Fruit fly (Drosophila melanogaster) whole organism, embryonic: ENCODE measurements around the gene Nf-YA.
A peak's percentile ranks its signal among the peaks of the same experiment; 100 is the strongest.

Experiments used
- Atf-2 ChIP-seq: fragments of 200-800 bp; sonication (Bioruptor generic); optimal IDR thresholded peaks from 2 replicates; lab custom pipeline; 2016; ENCODE audit warnings: missing biosample characterization, missing genetic modification characterization
- CG10431 ChIP-seq: fragments of 200-800 bp; sonication (Bioruptor generic); optimal IDR thresholded peaks from 3 replicates; lab custom pipeline; 2018; ENCODE audit warnings: missing biosample characterization, mild to moderate bottlenecking, missing genetic modification characterization
- CG10979 ChIP-seq: fragments of 200-800 bp; sonication (Bioruptor generic); optimal IDR thresholded peaks from 2 replicates; lab custom pipeline; 2018; ENCODE audit warnings: missing biosample characterization, mild to moderate bottlenecking, missing genetic modification characterization, moderate library complexity
- CG11504 ChIP-seq: fragments of 200-800 bp; sonication (Bioruptor generic); optimal IDR thresholded peaks from 3 replicates; lab custom pipeline; 2019; ENCODE audit warnings: missing biosample characterization, mild to moderate bottlenecking, missing genetic modification characterization, moderate library complexity
- CG13624 ChIP-seq: fragments of 200-800 bp; sonication (Bioruptor generic); optimal IDR thresholded peaks from 2 replicates; lab custom pipeline; 2016; ENCODE audit warnings: missing biosample characterization, missing genetic modification characterization
- CG14860 ChIP-seq: fragments of 200-800 bp; sonication (Bioruptor generic); IDR thresholded peaks from 3 replicates; pipeline ENCODE4 v1.3.6; 2022; ENCODE audit warnings: missing biosample characterization, missing genetic modification characterization; ENCODE audit not compliant: partially characterized antibody
- CG16863 ChIP-seq: fragments of 200-800 bp; sonication (Bioruptor generic); optimal IDR thresholded peaks from 3 replicates; lab custom pipeline; 2016; ENCODE audit warnings: missing biosample characterization, missing genetic modification characterization
- CG17912 ChIP-seq: fragments of 200-800 bp; sonication (Bioruptor generic); optimal IDR thresholded peaks from 2 replicates; lab custom pipeline; 2018; ENCODE audit warnings: missing biosample characterization, mild to moderate bottlenecking, missing genetic modification characterization
- CG18262 ChIP-seq: fragments of 200-800 bp; optimal IDR thresholded peaks from 3 replicates; lab custom pipeline; 2019; ENCODE audit warnings: missing biosample characterization, mild to moderate bottlenecking, missing genetic modification characterization, moderate library complexity
- CG2116 ChIP-seq: fragments of 200-800 bp; sonication (Bioruptor generic); optimal IDR thresholded peaks from 3 replicates; lab custom pipeline; 2018; ENCODE audit warnings: missing biosample characterization, mild to moderate bottlenecking, missing genetic modification characterization
- CG2120 ChIP-seq: fragments of 200-800 bp; sonication (Bioruptor generic); optimal IDR thresholded peaks from 3 replicates; lab custom pipeline; 2016; ENCODE audit warnings: missing biosample characterization, missing genetic modification characterization
- CG2202 ChIP-seq: fragments of 200-800 bp; sonication (Bioruptor generic); optimal IDR thresholded peaks from 2 replicates; lab custom pipeline; 2018; ENCODE audit warnings: missing biosample characterization, mild to moderate bottlenecking, missing genetic modification characterization
- CG2875 ChIP-seq: fragments of 200-800 bp; sonication (Bioruptor generic); optimal IDR thresholded peaks from 2 replicates; lab custom pipeline; 2017; ENCODE audit warnings: missing biosample characterization, mild to moderate bottlenecking, missing genetic modification characterization, missing genetic modification reagents
- CG30403 ChIP-seq: fragments of 200-800 bp; sonication (Bioruptor generic); optimal IDR thresholded peaks from 3 replicates; lab custom pipeline; 2016; ENCODE audit warnings: missing biosample characterization, missing genetic modification characterization
- CG3838 ChIP-seq: fragments of 200-800 bp; sonication (Bioruptor generic); optimal IDR thresholded peaks from 3 replicates; lab custom pipeline; 2016; ENCODE audit warnings: missing biosample characterization, missing genetic modification characterization
- CG3995 ChIP-seq: fragments of 200-800 bp; sonication (Bioruptor generic); optimal IDR thresholded peaks from 3 replicates; lab custom pipeline; 2016; ENCODE audit warnings: missing biosample characterization, missing genetic modification characterization
- CG7556 ChIP-seq: fragments of 200-800 bp; sonication (Bioruptor generic); optimal IDR thresholded peaks from 2 replicates; lab custom pipeline; 2017; ENCODE audit warnings: missing biosample characterization, mild to moderate bottlenecking, missing genetic modification characterization
- CG8089 ChIP-seq: fragments of 200-800 bp; sonication (Bioruptor generic); optimal IDR thresholded peaks from 3 replicates; lab custom pipeline; 2016; ENCODE audit warnings: missing biosample characterization, missing genetic modification characterization
- CG8765 ChIP-seq: fragments of 200-800 bp; sonication (Bioruptor generic); IDR thresholded peaks from 2 replicates; pipeline ENCODE4 v1.3.6; 2022; ENCODE audit warnings: missing biosample characterization, missing genetic modification characterization
- CG9727 ChIP-seq: fragments of 200-800 bp; sonication (Bioruptor generic); optimal IDR thresholded peaks from 3 replicates; lab custom pipeline; 2017; ENCODE audit warnings: missing biosample characterization, mild to moderate bottlenecking, missing genetic modification characterization
- GATAe ChIP-seq: fragments of 200-800 bp; sonication (Bioruptor generic); conservative IDR thresholded peaks from 2 replicates; pipeline ENCODE4 v1.3.6; 2022; ENCODE audit warnings: missing biosample characterization, missing genetic modification characterization
- HLH3B ChIP-seq: fragments of 200-800 bp; sonication (Bioruptor generic); IDR thresholded peaks from 2 replicates; pipeline ENCODE4 v1.3.6; 2022; ENCODE audit warnings: missing biosample characterization, missing genetic modification characterization
- Hey ChIP-seq: fragments of 200-800 bp; sonication (Bioruptor generic); optimal IDR thresholded peaks from 3 replicates; lab custom pipeline; 2018; ENCODE audit warnings: missing biosample characterization, mild to moderate bottlenecking, missing genetic modification characterization
- Lim3 ChIP-seq: fragments of 200-800 bp; sonication (Bioruptor generic); IDR thresholded peaks from 2 replicates; pipeline ENCODE4 v1.3.6; 2022; ENCODE audit warnings: missing biosample characterization, missing genetic modification characterization
- NfI ChIP-seq: fragments of 200-800 bp; sonication (Bioruptor generic); optimal IDR thresholded peaks from 3 replicates; lab custom pipeline; 2018; ENCODE audit warnings: missing biosample characterization, mild to moderate bottlenecking, missing genetic modification characterization, moderate library complexity
- Oaz ChIP-seq: fragments of 200-800 bp; sonication (Bioruptor generic); IDR thresholded peaks from 2 replicates; pipeline ENCODE4 v1.3.6; 2022; ENCODE audit warnings: missing biosample characterization, missing genetic modification characterization
- Sox100B ChIP-seq: fragments of 200-800 bp; sonication (Bioruptor generic); optimal IDR thresholded peaks from 3 replicates; lab custom pipeline; 2018; ENCODE audit warnings: missing biosample characterization, mild to moderate bottlenecking, missing genetic modification characterization
- Ssrp ChIP-seq: fragments of 200-800 bp; sonication (Bioruptor generic); optimal IDR thresholded peaks from 2 replicates; lab custom pipeline; 2018; ENCODE audit warnings: missing biosample characterization, mild to moderate bottlenecking, missing genetic modification characterization, moderate library complexity
- aop ChIP-seq: fragments of 200-800 bp; sonication (Bioruptor generic); IDR thresholded peaks from 2 replicates; pipeline ENCODE4 v1.3.6; 2022; ENCODE audit warnings: missing biosample characterization, missing genetic modification characterization
- az2 ChIP-seq: fragments of 200-800 bp; sonication (Bioruptor generic); optimal IDR thresholded peaks from 3 replicates; lab custom pipeline; 2016; ENCODE audit warnings: missing biosample characterization, missing genetic modification characterization
- chinmo ChIP-seq: fragments of 200-800 bp; sonication (Bioruptor generic); IDR thresholded peaks from 4 replicates; pipeline ENCODE4 v1.3.6; 2022; ENCODE audit warnings: missing biosample characterization, missing genetic modification characterization; ENCODE audit not compliant: partially characterized antibody
- chm ChIP-seq: fragments of 200-800 bp; sonication (Bioruptor generic); IDR thresholded peaks from 2 replicates; pipeline ENCODE4 v1.3.6; 2022; ENCODE audit warnings: missing biosample characterization, missing genetic modification characterization
- ci ChIP-seq: fragments of 200-800 bp; sonication (Bioruptor generic); IDR thresholded peaks from 3 replicates; pipeline ENCODE4 v1.3.6; 2022; ENCODE audit warnings: missing biosample characterization, missing genetic modification characterization
- croc ChIP-seq: fragments of 200-800 bp; sonication (Bioruptor generic); conservative IDR thresholded peaks from 3 replicates; pipeline ENCODE4 v1.3.6; 2022; ENCODE audit warnings: missing biosample characterization, missing genetic modification characterization
- danr ChIP-seq: fragments of 200-800 bp; sonication (Bioruptor generic); IDR thresholded peaks from 2 replicates; pipeline ENCODE4 v1.3.6; 2022; ENCODE audit warnings: missing biosample characterization, missing genetic modification characterization
- dimm ChIP-seq: fragments of 200-800 bp; sonication (Bioruptor generic); IDR thresholded peaks from 2 replicates; pipeline ENCODE4 v1.3.6; 2022; ENCODE audit warnings: missing biosample characterization, missing genetic modification characterization
- dm ChIP-seq: fragments of 200-800 bp; sonication (Bioruptor generic); optimal IDR thresholded peaks from 3 replicates; lab custom pipeline; 2016; ENCODE audit warnings: missing biosample characterization, missing genetic modification characterization
- gt ChIP-seq: fragments of 200-800 bp; sonication (Bioruptor generic); IDR thresholded peaks from 2 replicates; pipeline ENCODE4 v1.3.6; 2022; ENCODE audit warnings: missing biosample characterization, missing genetic modification characterization
- her ChIP-seq: fragments of 200-800 bp; sonication (Bioruptor generic); optimal IDR thresholded peaks from 2 replicates; lab custom pipeline; 2016; ENCODE audit warnings: missing biosample characterization, missing genetic modification characterization
- knrl ChIP-seq: fragments of 200-800 bp; sonication (Bioruptor generic); IDR thresholded peaks from 3 replicates; pipeline ENCODE4 v1.3.6; 2022; ENCODE audit warnings: missing biosample characterization, missing genetic modification characterization; ENCODE audit not compliant: partially characterized antibody
- lab ChIP-seq: fragments of 200-800 bp; sonication (Bioruptor generic); optimal IDR thresholded peaks from 3 replicates; lab custom pipeline; 2017; ENCODE audit warnings: missing biosample characterization, missing genetic modification characterization, mild to moderate bottlenecking, moderate library complexity, missing genetic modification reagents
- luna ChIP-seq: fragments of 200-800 bp; sonication (Bioruptor generic); optimal IDR thresholded peaks from 2 replicates; lab custom pipeline; 2016; ENCODE audit warnings: missing biosample characterization, missing genetic modification characterization
- nmo ChIP-seq: fragments of 200-800 bp; sonication (Bioruptor generic); optimal IDR thresholded peaks from 2 replicates; lab custom pipeline; 2018; ENCODE audit warnings: missing biosample characterization, mild to moderate bottlenecking, missing genetic modification characterization, moderate library complexity
- odd ChIP-seq: fragments of 200-800 bp; sonication (Bioruptor generic); optimal IDR thresholded peaks from 2 replicates; lab custom pipeline; 2017; ENCODE audit warnings: missing biosample characterization, mild to moderate bottlenecking, missing genetic modification characterization
- pan ChIP-seq, 4 experiments: fragments of >200 bp in 3 of 4; fragments of 200-800 bp in 1 of 4; sonication (Bioruptor generic) in 1 of 4; optimal IDR thresholded peaks in 3 of 4; IDR thresholded peaks in 1 of 4; 2 replicates each; pipeline versions ENCODE4 v1.3.6 to Lab custom; 2017 to 2022; ENCODE audit warnings: missing biosample characterization in 2 of 4, missing genetic modification characterization in 2 of 4, mixed read lengths in 1 of 4
- sd ChIP-seq: fragments of 200-800 bp; sonication (Bioruptor generic); optimal IDR thresholded peaks from 3 replicates; lab custom pipeline; 2018; ENCODE audit warnings: missing biosample characterization, mild to moderate bottlenecking, missing genetic modification characterization, moderate library complexity
- sisA ChIP-seq: fragments of 200-800 bp; sonication (Bioruptor generic); IDR thresholded peaks from 2 replicates; pipeline ENCODE4 v1.3.6; 2022; ENCODE audit warnings: missing biosample characterization, missing genetic modification characterization
- tin ChIP-seq: fragments of 200-800 bp; sonication (Bioruptor generic); optimal IDR thresholded peaks from 3 replicates; lab custom pipeline; 2016; ENCODE audit warnings: missing biosample characterization, missing genetic modification characterization
- trem ChIP-seq: fragments of 200-800 bp; optimal IDR thresholded peaks from 3 replicates; lab custom pipeline; 2019; ENCODE audit warnings: missing biosample characterization, mild to moderate bottlenecking, missing genetic modification characterization, moderate library complexity
- trh ChIP-seq: fragments of 200-800 bp; sonication (Bioruptor generic); optimal IDR thresholded peaks from 2 replicates; lab custom pipeline; 2016; ENCODE audit warnings: missing biosample characterization, missing genetic modification characterization

Nf-YA gene

DNA sequence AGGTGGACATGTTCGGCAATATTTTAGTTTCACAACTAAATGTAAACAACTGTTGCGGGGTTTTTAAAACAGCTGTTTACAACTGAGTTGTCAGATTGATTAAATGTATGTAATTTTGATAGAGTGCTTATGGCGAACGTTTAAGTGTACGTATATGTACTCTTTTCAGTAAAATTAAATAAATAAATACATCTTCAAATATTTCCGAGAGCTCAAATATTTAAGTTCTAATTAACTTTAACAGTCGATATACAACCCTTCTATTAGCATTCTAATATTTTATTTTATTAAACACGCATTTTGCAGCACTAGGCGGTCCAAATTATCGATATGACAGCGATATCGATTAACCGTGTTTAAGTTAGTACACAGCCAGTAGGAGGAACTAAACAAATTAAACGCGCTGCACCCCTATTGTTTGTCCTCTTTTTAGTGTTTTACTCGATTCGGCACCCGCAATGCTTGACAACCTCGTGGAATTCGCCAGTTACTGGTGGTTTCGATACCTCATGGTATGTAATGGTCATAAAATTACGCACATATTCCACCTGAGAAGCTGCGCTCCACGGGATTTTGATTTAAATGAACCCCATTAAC lies 9.6 kb upstream of the Nf-YA start, which contains the start of the genes CG3448 and ghi (continued):
- peak; percentile 94 for TF ChIP-seq CG2116 (GFP tag; lab: Kevin White, UChicago)
- peak; percentile 70 for TF ChIP-seq CG2120 (GFP tag; lab: Kevin White, UChicago)
- TF ChIP-seq lab (GFP tag; lab: Kevin White, UChicago): peak; percentile 83
- no peak for TF ChIP-seq Ssrp (tag; lab: Kevin White, UChicago)
- 0 out of 2 replicates have a peak, but pooled peaks have one; percentile 6 for TF ChIP-seq danr (GFP tag; lab: Robert Waterston, UW)
- no peak for TF ChIP-seq CG3838
- peak; percentile 84 for TF ChIP-seq trem (tag; lab: Kevin White, UChicago)
- no peak for TF ChIP-seq aop (GFP tag; lab: Robert Waterston, UW)
- TF ChIP-seq dimm (GFP tag; lab: Robert Waterston, UW): no peak
- TF ChIP-seq GATAe (GFP tag; lab: Robert Waterston, UW): no peak
- peak; percentile 51; the same call in 2 of the 3 replicates for TF ChIP-seq ci
- TF ChIP-seq CG2202 (tag; lab: Kevin White, UChicago): no peak
- peak; percentile 58 for TF ChIP-seq sisA (GFP tag; lab: Robert Waterston, UW)
- TF ChIP-seq CG11504: peak; percentile 71
- TF ChIP-seq CG3995 (GFP tag; lab: Kevin White, UChicago): peak; percentile 37
- peak; percentile 45; the same call in 1 of the 3 replicates for TF ChIP-seq CG14860 (GFP tag; lab: Robert Waterston, UW)
- TF ChIP-seq CG18262 (tag; lab: Kevin White, UChicago): peak; percentile 66
- peak; percentile 15 for TF ChIP-seq dm
- no peak for TF ChIP-seq gt (GFP tag; lab: Robert Waterston, UW)
- TF ChIP-seq Oaz (GFP tag; lab: Robert Waterston, UW): no peak
- TF ChIP-seq NfI (GFP tag; lab: Kevin White, UChicago): peak; percentile 35
- peak; percentile 75 for TF ChIP-seq tin
- no peak for TF ChIP-seq Lim3
- peak; percentile 62 for TF ChIP-seq CG7556 (GFP tag; lab: Kevin White, UChicago)
- peak; percentile 80; the same call in 3 of the 4 replicates for TF ChIP-seq chinmo
- TF ChIP-seq Hey (tag; lab: Kevin White, UChicago): no peak
- no peak for TF ChIP-seq Atf-2 (GFP tag; lab: Kevin White, UChicago)
- TF ChIP-seq trh (GFP tag; lab: Kevin White, UChicago): no peak
- TF ChIP-seq Sox100B (GFP tag; lab: Kevin White, UChicago): peak; percentile 65
- no peak for TF ChIP-seq sd (tag; lab: Kevin White, UChicago)
- TF ChIP-seq CG10979 (tag; lab: Kevin White, UChicago): peak; percentile 39
- no peak for TF ChIP-seq CG2875 (GFP tag; lab: Kevin White, UChicago)
- peak; percentile 55 for TF ChIP-seq nmo (GFP tag; lab: Kevin White, UChicago)
- peak; percentile 3 for TF ChIP-seq az2 (GFP tag; lab: Kevin White, UChicago)
- no peak for TF ChIP-seq HLH3B
- TF ChIP-seq CG30403 (GFP tag; lab: Kevin White, UChicago): peak; percentile 76
- TF ChIP-seq croc: no peak
- TF ChIP-seq CG13624 (GFP tag; lab: Kevin White, UChicago): peak; percentile 37
- 0 out of 2 replicates have a peak, but pooled peaks have one; percentile 30 for TF ChIP-seq chm (GFP tag; lab: Robert Waterston, UW)
- no peak for TF ChIP-seq odd (GFP tag; lab: Kevin White, UChicago)
- peak; percentile 35 for TF ChIP-seq CG9727 (GFP tag; lab: Kevin White, UChicago)
- peak; percentile 1 for TF ChIP-seq CG16863 (GFP tag; lab: Kevin White, UChicago)
- TF ChIP-seq knrl: peak; percentile 55; the same call in 2 of the 3 replicates
- TF ChIP-seq her (GFP tag; lab: Kevin White, UChicago): no peak
- TF ChIP-seq CG17912 (GFP tag; lab: Kevin White, UChicago): peak; percentile 6
- no peak for TF ChIP-seq luna (GFP tag; lab: Kevin White, UChicago)
- no peak for TF ChIP-seq CG8089 (GFP tag; lab: Kevin White, UChicago)
- TF ChIP-seq CG8765: no peak
- no peak for TF ChIP-seq CG10431 (GFP tag; lab: Kevin White, UChicago)
- TF ChIP-seq pan (optimal IDR thresholded peaks at IDR 0.05; lab: Kevin White, UChicago): no peak
- TF ChIP-seq pan (GFP tag; optimal IDR thresholded peaks at IDR 0.05 in 1 of 2, IDR thresholded peaks at IDR 0.05 in 1 of 2): peak in 1 of 2 experiments; percentile 55
